Worm (Caenorhabditis elegans): ENCODE results near the gene C54G10.1.

C54G10.1 gene

DNA sequence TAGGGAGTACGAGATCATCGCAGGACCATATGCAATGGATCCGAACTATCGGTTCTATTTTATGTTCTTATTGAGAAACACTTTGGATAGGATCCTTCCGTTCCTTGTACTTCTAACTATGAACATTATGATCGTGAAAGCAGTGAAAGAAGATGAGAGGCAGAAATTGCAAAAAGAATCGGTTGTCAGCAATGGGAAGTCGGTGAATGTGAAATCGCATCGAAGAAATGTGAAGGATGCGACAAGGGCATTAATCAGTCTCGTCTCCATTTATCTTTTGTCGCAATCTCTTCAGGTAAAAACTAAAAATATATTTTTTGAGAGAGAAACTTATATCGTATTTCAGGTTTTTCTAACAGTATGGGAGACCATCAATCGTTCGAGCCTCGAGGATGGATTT lies 42.0 kb downstream of the C54G10.1 start:
- TF ChIP-seq unc-86 (tag; optimal IDR thresholded peaks at IDR 0.05) (no peak), hlh-13 (GFP tag; optimal IDR thresholded peaks at IDR 0.05) (no peak)

- no peak for TF ChIP-seq ceh-30 (tag; optimal IDR thresholded peaks at IDR 0.05)
- TF ChIP-seq hlh-6 (tag; optimal IDR thresholded peaks at IDR 0.05), result no peak
- TF ChIP-seq nfya-1 (tag; optimal IDR thresholded peaks at IDR 0.05), result no peak
- no peak for TF ChIP-seq ceh-19 (GFP tag; optimal IDR thresholded peaks at IDR 0.05)
- no peak for TF ChIP-seq zip-5 (tag; optimal IDR thresholded peaks at IDR 0.05)
- TF ChIP-seq mec-3 (tag; optimal IDR thresholded peaks at IDR 0.05; ENCODE audit: borderline replicate concordance), result no peak
These were observed 42.4 kb downstream of the C54G10.1 start for ce11 chrV:14683291-14683690.

DNA sequence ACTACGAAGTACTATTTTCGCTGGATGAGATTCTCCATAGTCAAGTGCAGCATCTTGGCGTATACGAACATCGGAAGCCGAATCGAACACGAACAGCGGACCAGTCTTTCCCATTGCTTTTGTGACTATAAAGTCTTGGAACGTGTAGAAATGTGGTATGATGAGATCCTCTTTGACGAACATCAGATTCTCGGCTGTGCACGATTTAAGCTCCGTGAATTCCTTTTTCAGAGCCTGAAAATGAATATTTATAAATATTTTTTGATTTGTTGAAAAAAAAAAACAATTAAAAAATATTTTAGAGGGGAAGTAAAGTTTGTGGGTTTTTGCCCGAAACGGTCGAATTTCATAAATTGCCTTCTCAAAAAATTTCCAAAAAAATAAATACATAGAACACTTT lies 43.0 kb downstream of the C54G10.1 start:
- TF ChIP-seq pha-2 (tag; optimal IDR thresholded peaks at IDR 0.05), result no peak
- no peak for TF ChIP-seq sdc-2 (tag; optimal IDR thresholded peaks at IDR 0.05)
- TF ChIP-seq sox-4 (tag; optimal IDR thresholded peaks at IDR 0.05), result no peak
- TF ChIP-seq eyg-1 (tag; optimal IDR thresholded peaks at IDR 0.05), result no peak
- no peak for TF ChIP-seq zip-5 (tag; optimal IDR thresholded peaks at IDR 0.05)
- TF ChIP-seq Y22D7AL.16 (tag; optimal IDR thresholded peaks at IDR 0.05), result no peak
- TF ChIP-seq hlh-6 (tag; optimal IDR thresholded peaks at IDR 0.05), result no peak
- TF ChIP-seq ceh-2 (tag; optimal IDR thresholded peaks at IDR 0.05), result no peak
- TF ChIP-seq che-1 (tag; optimal IDR thresholded peaks at IDR 0.05), result no peak

DNA sequence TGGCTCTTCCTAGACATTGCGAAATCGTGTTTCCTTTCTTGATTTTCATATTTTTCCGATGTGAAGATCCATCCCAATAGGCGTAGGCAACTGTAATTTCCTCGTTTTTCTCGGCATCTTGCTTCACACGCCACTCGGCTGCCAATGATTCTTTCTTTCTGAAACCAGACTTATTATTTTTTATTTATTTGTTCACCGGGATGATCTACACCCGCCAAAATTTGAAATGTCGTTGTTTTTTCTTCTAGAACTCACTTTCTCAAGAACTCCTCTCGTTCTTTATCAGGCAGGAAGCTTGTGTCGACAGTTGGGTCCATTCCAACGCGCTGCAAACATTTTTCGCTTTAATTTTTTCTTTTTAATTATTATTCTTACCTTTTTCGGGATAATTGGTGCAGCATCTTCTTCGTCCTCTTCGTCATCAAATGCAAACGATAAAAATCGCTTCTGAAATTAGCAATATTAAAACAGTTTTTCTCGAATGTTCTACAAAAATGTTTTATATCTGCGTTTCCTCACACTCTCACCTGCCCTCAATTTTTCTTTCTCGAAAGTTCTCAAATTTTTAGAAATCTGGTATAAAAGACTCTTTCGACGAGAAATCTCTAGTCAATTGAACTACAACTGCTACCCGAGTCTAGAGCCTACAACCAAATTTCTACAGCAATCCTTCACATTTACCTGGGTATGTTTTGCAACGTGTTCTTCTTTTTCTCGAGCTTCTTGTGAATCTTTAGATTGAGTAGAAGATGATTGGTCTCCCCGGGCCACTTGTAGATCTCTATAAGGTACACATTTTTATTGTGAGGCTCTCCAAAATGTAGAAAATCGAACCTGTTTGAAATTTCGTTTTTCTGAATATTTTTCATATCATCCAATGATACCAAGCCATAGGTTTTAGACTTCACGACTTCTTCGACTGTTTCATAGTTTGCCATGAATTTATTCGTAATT lies 43.7 kb downstream of the C54G10.1 start, which contains the start of gene hsp-90:
Gene hsp-90, plus strand, starts transcription at position 560 of the 954 bp plus-strand sequence.
- TF ChIP-seq tbx-2 (tag; optimal IDR thresholded peaks at IDR 0.05) (no peak), nhr-232 (tag; optimal IDR thresholded peaks at IDR 0.05) (no peak), ceh-31 (tag; optimal IDR thresholded peaks at IDR 0.05) (no peak), ceh-22 (tag; optimal IDR thresholded peaks at IDR 0.05) (no peak), hlh-6 (tag; optimal IDR thresholded peaks at IDR 0.05) (no peak), hlh-30 (tag; optimal IDR thresholded peaks at IDR 0.05; ENCODE audit: insufficient read depth) (no peak), npax-4 (tag; optimal IDR thresholded peaks at IDR 0.05) (no peak), gmeb-2 (tag; optimal IDR thresholded peaks at IDR 0.05) (no peak), unc-86 (tag; optimal IDR thresholded peaks at IDR 0.05) (no peak), ceh-34 (tag; optimal IDR thresholded peaks at IDR 0.05) (no peak), ttx-3 (tag; optimal IDR thresholded peaks at IDR 0.05) (no peak), che-1 (tag; optimal IDR thresholded peaks at IDR 0.05) (no peak), lim-6 (tag; optimal IDR thresholded peaks at IDR 0.05) (no peak), tbx-7 (tag; optimal IDR thresholded peaks at IDR 0.05) (no peak), dve-1 (tag; optimal IDR thresholded peaks at IDR 0.05) (no peak), T23F11.4 (GFP tag; optimal IDR thresholded peaks at IDR 0.05) (no peak), elt-4 (tag; optimal IDR thresholded peaks at IDR 0.05) (no peak), ceh-14 (tag; optimal IDR thresholded peaks at IDR 0.05) (no peak), ama-1 (optimal IDR thresholded peaks at IDR 0.05) (no peak)

DNA sequence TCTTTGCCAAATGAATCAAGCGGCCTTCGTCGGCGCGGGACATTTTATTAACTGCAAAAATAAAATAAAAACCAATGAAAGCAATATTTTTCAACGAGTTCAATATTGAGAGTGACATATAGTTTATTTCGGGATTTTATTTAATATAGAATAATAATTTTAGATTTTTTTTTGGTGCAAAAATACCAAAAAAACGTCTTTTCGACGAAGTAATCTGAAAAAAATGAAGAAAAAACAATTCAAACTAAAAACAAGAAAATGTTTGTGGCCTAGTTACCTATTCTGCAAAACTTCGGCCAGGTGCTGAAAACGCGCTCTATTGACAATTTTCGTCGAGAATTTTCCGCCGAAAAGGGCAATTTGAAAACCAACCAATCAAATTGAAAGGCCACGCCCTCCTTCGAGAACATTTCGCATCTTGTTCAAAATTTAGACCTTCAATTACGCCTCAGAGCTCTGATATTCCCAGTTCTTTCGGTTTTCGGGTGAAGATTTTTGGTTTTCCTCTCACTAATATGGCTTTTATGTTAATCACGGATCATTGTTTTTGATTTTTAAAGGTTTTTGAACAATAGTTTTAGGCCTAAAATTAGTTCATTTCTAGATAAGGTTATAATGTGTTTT lies 44.6 kb downstream of the C54G10.1 start, which contains the start of gene C47E8.4:
Gene C47E8.4, minus strand, starts transcription at position 51 of the 624 bp plus-strand sequence.
- TF ChIP-seq ceh-22 (tag; optimal IDR thresholded peaks at IDR 0.05) (no peak), fax-1 (tag; optimal IDR thresholded peaks at IDR 0.05) (peak; percentile 73), ceh-31 (tag; optimal IDR thresholded peaks at IDR 0.05) (peak; percentile 98), ahr-1 (tag; optimal IDR thresholded peaks at IDR 0.05) (no peak), hlh-30 (tag; optimal IDR thresholded peaks at IDR 0.05; ENCODE audit: insufficient read depth) (peak; percentile 33), ceh-48 (tag; optimal IDR thresholded peaks at IDR 0.05) (peak; percentile 12), lim-6 (tag; optimal IDR thresholded peaks at IDR 0.05) (peak; percentile 50), sox-2 (GFP tag; IDR thresholded peaks at IDR 0.05) (peak; percentile 49), ref-2 (tag; optimal IDR thresholded peaks at IDR 0.05) (peak; percentile 98), unc-55 (GFP tag; optimal IDR thresholded peaks at IDR 0.05) (peak; percentile 81), ceh-18 (tag; optimal IDR thresholded peaks at IDR 0.05) (peak; percentile 93), pha-4 (tag; optimal IDR thresholded peaks at IDR 0.05) (no peak), K09A11.1 (tag; optimal IDR thresholded peaks at IDR 0.05; ENCODE audit: insufficient read depth) (peak; percentile 25), lin-11 (tag; optimal IDR thresholded peaks at IDR 0.05) (no peak), mec-3 (tag; optimal IDR thresholded peaks at IDR 0.05; ENCODE audit: borderline replicate concordance) (peak; percentile 83), nhr-11 (tag; optimal IDR thresholded peaks at IDR 0.05) (no peak), unc-42 (tag; optimal IDR thresholded peaks at IDR 0.05) (peak; percentile 96), ets-4 (tag; optimal IDR thresholded peaks at IDR 0.05) (peak; percentile 94)
